Worm (Caenorhabditis elegans): Measurements from ENCODE around the gene srx-42.

DNA sequence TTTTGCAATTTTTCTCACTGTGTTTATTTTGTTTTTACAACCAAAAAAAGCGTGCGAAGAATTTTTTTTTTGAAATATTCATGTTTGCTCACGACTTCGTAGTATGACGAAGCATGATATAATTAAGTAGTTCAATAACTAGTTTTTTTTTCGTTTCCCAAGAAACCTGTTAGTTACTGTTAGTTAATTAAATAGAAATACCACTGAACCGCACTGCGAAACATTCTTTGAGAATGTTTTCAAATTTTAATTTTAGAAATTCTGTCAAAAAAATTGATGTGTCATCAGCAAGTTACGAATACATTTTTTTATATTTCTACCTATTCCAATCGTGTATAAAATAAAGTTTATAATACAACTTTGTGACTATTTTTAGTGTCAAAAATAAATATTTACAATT, 5.6 kb downstream of the srx-42 start, which contains the start of gene srxa-12:
- TF ChIP-seq flt-1 (GFP tag; IDR thresholded peaks at IDR 0.05) (no peak), cog-1 (tag; optimal IDR thresholded peaks at IDR 0.05) (no peak), ztf-29 (GFP tag; IDR thresholded peaks at IDR 0.05) (no peak), ztf-23 (GFP tag; IDR thresholded peaks at IDR 0.05) (no peak)

Data from whole organism, midembryonic.